Worm (Caenorhabditis elegans): ENCODE data around the gene pnk-4.

pnk-4 gene

ce11 chrX:5066570-5066969 is 21.1 kb upstream of the pnk-4 start:
- TF ChIP-seq pqm-1 (tag; optimal IDR thresholded peaks at IDR 0.05) (no peak), aha-1 (tag) (peak; percentile 56), pha-4 (GFP tag; IDR thresholded peaks at IDR 0.05) (no peak), pha-4 (tag; optimal IDR thresholded peaks at IDR 0.05) (no peak), mdl-1 (tag; optimal IDR thresholded peaks at IDR 0.05) (no peak), nhr-41 (GFP tag; IDR thresholded peaks at IDR 0.05) (no peak), zip-2 (tag; optimal IDR thresholded peaks at IDR 0.05) (no peak), set-16 (GFP tag; IDR thresholded peaks at IDR 0.05) (no peak)

ce11 chrX:5067796-5068195 is 19.8 kb upstream of the pnk-4 start, which contains the start of gene clc-7:
clc-7 (plus strand) TSS chrX:5068096.
- TF ChIP-seq php-3 (GFP tag; IDR thresholded peaks at IDR 0.05): no peak

ce11 chrX:5071025-5071424 is 16.6 kb upstream of the pnk-4 start:
- TF ChIP-seq cey-2 (tag; optimal IDR thresholded peaks at IDR 0.05; ENCODE audit: borderline replicate concordance, insufficient read depth): no peak
- no peak for TF ChIP-seq madf-9 (GFP tag; conservative IDR thresholded peaks at IDR 0.05)
- TF ChIP-seq ceh-28 (tag; optimal IDR thresholded peaks at IDR 0.05): no peak
- no peak for TF ChIP-seq nhr-111 (GFP tag; optimal IDR thresholded peaks at IDR 0.05)
- no peak for TF ChIP-seq hif-1 (tag; optimal IDR thresholded peaks at IDR 0.05)
- TF ChIP-seq lir-3 (tag; optimal IDR thresholded peaks at IDR 0.05): no peak
- TF ChIP-seq nhr-25 (tag; optimal IDR thresholded peaks at IDR 0.05; ENCODE audit: borderline replicate concordance, insufficient read depth): no peak
- no peak for TF ChIP-seq ctbp-1 (GFP tag; IDR thresholded peaks at IDR 0.05)
- TF ChIP-seq daf-8 (GFP tag; IDR thresholded peaks at IDR 0.05): no peak
- no peak for TF ChIP-seq ceh-62 (tag; optimal IDR thresholded peaks at IDR 0.05)
- TF ChIP-seq lin-13 (GFP tag; optimal IDR thresholded peaks at IDR 0.05): no peak
- TF ChIP-seq unc-130 (GFP tag; optimal IDR thresholded peaks at IDR 0.05): no peak
- TF ChIP-seq Y5F2A.4 (GFP tag; optimal IDR thresholded peaks at IDR 0.05): no peak
- no peak for TF ChIP-seq mdt-29 (GFP tag; IDR thresholded peaks at IDR 0.05)
- TF ChIP-seq saeg-2 (GFP tag; IDR thresholded peaks at IDR 0.05): no peak
- TF ChIP-seq mep-1 (tag; optimal IDR thresholded peaks at IDR 0.05): no peak
- TF ChIP-seq dmd-9 (GFP tag; IDR thresholded peaks at IDR 0.05): no peak
- TF ChIP-seq ZK546.5 (tag; optimal IDR thresholded peaks at IDR 0.05): no peak

DNA sequence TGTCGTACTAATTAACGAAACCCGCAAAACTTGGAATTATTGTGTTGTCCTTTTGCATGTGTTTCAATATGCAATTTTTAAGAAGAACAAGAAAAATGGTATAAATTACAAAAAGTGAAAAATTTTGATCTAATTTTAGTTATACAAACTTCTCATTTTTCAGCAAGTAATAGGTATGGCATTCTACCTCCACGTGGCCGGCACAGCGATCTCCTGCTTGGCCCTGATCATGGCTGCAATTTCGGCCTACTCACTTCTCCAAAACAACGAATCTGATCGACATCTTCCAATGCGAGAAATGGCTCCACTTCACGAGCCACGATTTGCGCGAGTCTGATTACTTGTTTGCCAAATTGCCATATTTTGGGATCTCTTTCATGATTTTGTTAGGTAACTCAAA is 13.7 kb upstream of the pnk-4 start:
- TF ChIP-seq ama-1 (optimal IDR thresholded peaks at IDR 0.05) (peak; percentile 42), nhr-111 (GFP tag; optimal IDR thresholded peaks at IDR 0.05) (no peak), aha-1 (tag) (peak; percentile 85), ceh-28 (tag; optimal IDR thresholded peaks at IDR 0.05) (no peak), ztf-7 (tag; optimal IDR thresholded peaks at IDR 0.05) (no peak), dmd-9 (GFP tag; IDR thresholded peaks at IDR 0.05) (no peak)

ce11 chrX:5075538-5075937 is 12.1 kb upstream of the pnk-4 start:
- TF ChIP-seq php-3 (GFP tag; IDR thresholded peaks at IDR 0.05) (no peak), aha-1 (tag) (peak; percentile 70)

- TF ChIP-seq rbr-2 (tag; optimal IDR thresholded peaks at IDR 0.05) (peak; percentile 45), sdz-12 (GFP tag; optimal IDR thresholded peaks at IDR 0.05) (no peak), ceh-28 (tag; optimal IDR thresholded peaks at IDR 0.05) (no peak), pqm-1 (tag; optimal IDR thresholded peaks at IDR 0.05) (peak; percentile 66), unc-62 (GFP tag; optimal IDR thresholded peaks at IDR 0.05 in 1 of 2) (peak in 1 of 2 experiments; percentile 88), unc-62 (tag; optimal IDR thresholded peaks at IDR 0.05) (no peak), lin-38 (GFP tag; IDR thresholded peaks at IDR 0.05) (no peak), nhr-11 (tag; optimal IDR thresholded peaks at IDR 0.05) (no peak), nhr-10 (tag; optimal IDR thresholded peaks at IDR 0.05) (no peak), hmg-1.1 (GFP tag; IDR thresholded peaks at IDR 0.05) (peak; percentile 24; the same call in 1 of the 2 replicates), hif-1 (tag; optimal IDR thresholded peaks at IDR 0.05) (no peak), spr-3 (GFP tag; optimal IDR thresholded peaks at IDR 0.05) (no peak), php-3 (GFP tag; IDR thresholded peaks at IDR 0.05) (no peak), nhr-48 (tag; optimal IDR thresholded peaks at IDR 0.05) (peak; percentile 39), attf-4 (tag; optimal IDR thresholded peaks at IDR 0.05) (no peak), set-16 (GFP tag; IDR thresholded peaks at IDR 0.05) (peak; percentile 54), D1046.2 (GFP tag; IDR thresholded peaks at IDR 0.05) (no peak), zfp-3 (GFP tag; conservative IDR thresholded peaks at IDR 0.05) (no peak), nhr-111 (GFP tag; optimal IDR thresholded peaks at IDR 0.05) (no peak)
Measured at ce11 chrX:5077696-5078343, 9.8 kb upstream of the pnk-4 start, which contains the start of gene cal-5. cal-5 (minus strand) TSS chrX:5077961.
